Worm (Caenorhabditis elegans): Measurements from ENCODE around the gene C45G7.4.

C45G7.4 gene

DNA sequence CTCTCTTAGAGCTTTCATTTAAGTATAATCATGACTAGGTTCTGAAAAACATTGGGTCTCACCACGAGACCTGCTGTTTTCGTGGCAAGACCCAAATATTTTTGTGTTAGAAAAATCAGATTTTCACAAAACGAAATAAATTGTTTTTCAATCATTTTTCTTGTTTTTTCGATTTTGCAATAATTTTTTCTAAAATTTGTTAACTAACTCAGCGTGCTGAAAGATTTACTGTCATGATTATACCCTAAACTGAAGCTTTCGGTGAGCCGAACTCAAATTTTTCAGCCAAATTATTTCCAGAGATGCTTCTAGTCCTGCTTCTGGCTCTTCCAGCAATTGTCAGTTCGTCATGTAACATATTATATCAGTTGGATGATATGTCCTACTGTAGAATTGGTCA lies 49.2 kb downstream of the C45G7.4 start, which contains the start of gene Y69A2AL.2:
Y69A2AL.2 (plus strand) TSS at position 301 of the 400 bp plus-strand sequence.
- no peak for TF ChIP-seq nhr-25 (tag; optimal IDR thresholded peaks at IDR 0.05)
- TF ChIP-seq aly-2 (tag; optimal IDR thresholded peaks at IDR 0.05): no peak
- no peak for TF ChIP-seq pqm-1 (tag; optimal IDR thresholded peaks at IDR 0.05)
- no peak for TF ChIP-seq lsy-12 (tag; optimal IDR thresholded peaks at IDR 0.05)
- no peak for TF ChIP-seq nhr-23 (tag; optimal IDR thresholded peaks at IDR 0.05)
